Worm (Caenorhabditis elegans): ENCODE results near the gene str-96.
"Not testable (repeated sequence)": the region's sequence is repeated elsewhere in the genome, so short reads cannot be mapped to it uniquely, and the experiment has no call there.

ce11 chrV:15250304-15250703 is 43.5 kb downstream of the str-96 start, which contains the start of gene srd-28:
- TF ChIP-seq him-1, dao-5, W03F9.2 (tag; optimal IDR thresholded peaks at IDR 0.05): not testable (repeated sequence)

Measured in whole organism, L4/young adult.